Worm (Caenorhabditis elegans) whole organism, early embryonic: ENCODE data around the gene unc-22.

Experiments
- B0310.2 ChIP-seq: sonication (generic microtip); optimal IDR thresholded peaks from 2 replicates; lab custom pipeline; 2016; ENCODE audit warnings: mild to moderate bottlenecking, missing genetic modification characterization, missing compliant biosample characterization
- F13C5.2 ChIP-seq: sonication (generic microtip); optimal IDR thresholded peaks from 2 replicates; lab custom pipeline; 2017; ENCODE audit warnings: mild to moderate bottlenecking, missing genetic modification characterization, inconsistent platforms, missing compliant biosample characterization
- ama-1 ChIP-seq: fragments of 150-350 bp; optimal IDR thresholded peaks from 2 replicates; lab custom pipeline; 2014
- ets-7 ChIP-seq: sonication (generic microtip); optimal IDR thresholded peaks from 2 replicates; lab custom pipeline; 2016; ENCODE audit warnings: missing genotype, missing genetic modification characterization, missing compliant biosample characterization
- flt-1 ChIP-seq: fragments of 200-800 bp; sonication (Bioruptor generic); IDR thresholded peaks from 2 replicates; pipeline ENCODE4 v1.3.6; 2022; ENCODE audit warnings: missing genetic modification characterization, missing compliant biosample characterization
- hnd-1 ChIP-seq: sonication (generic microtip); optimal IDR thresholded peaks from 2 replicates; lab custom pipeline; 2016; ENCODE audit warnings: missing genetic modification characterization, missing compliant biosample characterization
- scrt-1 ChIP-seq: fragments of 200-800 bp; sonication (Bioruptor generic); IDR thresholded peaks from 2 replicates; pipeline ENCODE4 v1.3.6; 2022; ENCODE audit warnings: missing genetic modification characterization, missing compliant biosample characterization
- tbx-11 ChIP-seq: fragments of 200-800 bp; sonication (Bioruptor generic); IDR thresholded peaks from 2 replicates; pipeline ENCODE4 v1.3.6; 2022; ENCODE audit warnings: missing genetic modification characterization, missing compliant biosample characterization
- tbx-37 ChIP-seq: fragments of 200-800 bp; sonication (Bioruptor generic); conservative IDR thresholded peaks from 2 replicates; pipeline ENCODE4 v1.3.6; 2022; ENCODE audit warnings: missing genetic modification reagents, missing genetic modification characterization, missing compliant biosample characterization
- tra-4 ChIP-seq: sonication (generic microtip); optimal IDR thresholded peaks from 2 replicates; lab custom pipeline; 2017; ENCODE audit warnings: missing genetic modification characterization, missing compliant biosample characterization

DNA sequence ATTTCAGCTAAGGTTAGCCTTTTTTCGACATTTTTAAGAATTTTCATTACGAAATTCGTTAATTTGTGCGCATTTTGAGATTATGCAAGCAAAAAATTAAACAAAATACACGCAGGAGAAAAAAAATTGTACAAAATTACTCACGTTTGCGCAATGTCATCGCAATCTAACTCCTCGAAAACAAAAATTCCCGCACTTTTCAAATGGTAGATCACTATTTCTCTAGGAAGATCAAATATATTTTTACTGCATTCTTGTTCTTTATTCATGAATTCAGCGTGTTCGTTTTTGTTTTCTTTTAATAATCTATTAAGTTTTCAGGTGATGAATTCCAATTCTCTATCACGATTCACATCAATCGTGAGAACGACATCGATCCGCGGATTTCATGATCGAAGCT lies 20.2 kb upstream of the unc-22 start, which contains the start of the genes T12G3.6 and mrpl-51:
- TF ChIP-seq tra-4 (tag; lab: Kevin White, UChicago) (no peak), B0310.2 (no peak), flt-1 (GFP tag; lab: Robert Waterston, UW) (no peak), ets-7 (tag; lab: Kevin White, UChicago) (no peak), hnd-1 (tag; lab: Kevin White, UChicago) (no peak), ama-1 (lab: Kevin White, UChicago) (no peak), tbx-11 (no peak), scrt-1 (GFP tag; lab: Robert Waterston, UW) (no peak), F13C5.2 (tag; lab: Kevin White, UChicago) (no peak), tbx-37 (GFP tag; lab: Robert Waterston, UW) (no peak)
